Fruit fly (Drosophila melanogaster): ENCODE measurements around the gene Dnali1.

DNA sequence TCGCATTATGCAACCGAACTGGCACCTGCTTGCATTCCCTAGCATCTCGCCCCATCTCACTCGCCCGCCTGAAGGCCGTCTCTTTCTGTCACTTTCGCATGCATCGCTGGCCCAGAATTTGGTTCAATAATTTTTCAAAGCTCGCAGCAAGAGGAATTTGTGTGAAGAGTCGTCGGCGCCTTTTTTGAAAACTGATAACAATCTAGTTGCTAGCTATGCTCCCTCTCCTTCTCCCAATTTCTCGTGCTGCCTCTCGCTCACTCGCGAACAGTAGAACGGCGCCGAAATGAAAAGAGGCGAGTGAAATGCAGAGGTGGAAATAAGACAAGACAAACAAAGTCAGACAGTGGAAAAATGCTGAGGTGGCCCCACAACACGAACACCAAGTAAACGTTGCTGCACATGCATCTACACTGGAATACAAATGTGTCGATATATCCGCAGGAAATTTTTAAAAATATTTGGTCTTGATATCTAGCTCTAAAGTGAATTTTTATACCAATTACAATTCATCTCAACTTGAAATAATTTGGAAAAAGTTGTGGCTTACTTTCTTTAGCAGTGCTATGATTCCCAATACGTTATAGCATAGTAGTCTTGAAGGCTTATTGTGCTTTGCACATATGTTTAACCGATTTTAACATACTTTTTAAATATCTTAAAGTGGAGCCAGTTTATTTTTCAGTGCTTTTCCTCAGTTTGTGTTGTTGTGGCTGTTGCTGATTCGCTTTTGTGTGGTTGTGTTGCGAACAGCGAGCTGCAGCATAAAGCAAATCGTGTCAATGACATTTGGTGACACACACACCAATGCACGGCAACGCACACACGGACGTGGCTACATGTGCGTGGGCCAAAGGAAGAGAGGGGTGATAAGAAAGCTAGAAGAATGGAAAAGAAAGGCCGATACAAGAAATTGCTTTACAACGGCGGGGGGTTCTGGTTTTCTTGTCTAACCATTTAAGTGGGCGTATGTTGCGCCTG, 41.9 kb downstream of the Dnali1 start:
- TF ChIP-seq psq (optimal IDR thresholded peaks at IDR 0.05) (no peak), h (optimal IDR thresholded peaks at IDR 0.05) (no peak), insv (optimal IDR thresholded peaks at IDR 0.05) (no peak), ttk (optimal IDR thresholded peaks at IDR 0.05) (no peak)
